Worm (Caenorhabditis elegans) whole organism, L4 larva: ENCODE measurements around the gene bath-21.
"Not testable (repeated sequence)": the region's sequence is repeated elsewhere in the genome, so short reads cannot be mapped to it uniquely, and the experiment has no call there.

Source experiments
- ZK546.5 ChIP-seq, 2 experiments: sonication (generic microtip); optimal IDR thresholded peaks; 2 replicates each; lab custom pipeline; 2017; ENCODE audit warnings: missing biosample characterization in 2 of 2, missing genetic modification characterization in 2 of 2
- daf-16 ChIP-seq, 3 experiments: sonication (generic microtip); optimal IDR thresholded peaks; 2 replicates each; lab custom pipeline; 2016 to 2017; ENCODE audit warnings: missing genetic modification characterization in 3 of 3, missing genetic modification reagents in 3 of 3, mild to moderate bottlenecking in 2 of 3, missing compliant biosample characterization in 2 of 3, missing biosample characterization in 1 of 3, moderate library complexity in 1 of 3
- daf-19 ChIP-seq: fragments of 200-800 bp; sonication (Bioruptor generic); conservative IDR thresholded peaks from 2 replicates; pipeline ENCODE4 v1.3.6; 2022; ENCODE audit warnings: missing genetic modification characterization, missing compliant biosample characterization
- lir-3 ChIP-seq: sonication (generic microtip); optimal IDR thresholded peaks from 2 replicates; lab custom pipeline; 2016; ENCODE audit warnings: mild to moderate bottlenecking, missing genetic modification characterization, missing compliant biosample characterization
- mdl-1 ChIP-seq, 2 experiments: fragments of 150-350 bp in 1 of 2; sonication (generic microtip) in 1 of 2; optimal IDR thresholded peaks; 2 replicates each; lab custom pipeline; 2014 to 2017; ENCODE audit warnings: missing biosample characterization in 2 of 2, missing genetic modification characterization in 2 of 2
- mdt-29 ChIP-seq: fragments of 200-800 bp; sonication (Bioruptor generic); IDR thresholded peaks from 2 replicates; pipeline ENCODE4 v1.3.6; 2022; ENCODE audit warnings: missing genetic modification reagents, missing genetic modification characterization, missing compliant biosample characterization
- mep-1 ChIP-seq: fragments of 150-350 bp; sonication (generic microtip); optimal IDR thresholded peaks from 3 replicates; lab custom pipeline; 2014; ENCODE audit warnings: missing biosample characterization, missing genetic modification characterization
- mes-2 ChIP-seq: sonication (generic microtip); optimal IDR thresholded peaks from 2 replicates; lab custom pipeline; 2016; ENCODE audit warnings: missing genotype, mild to moderate bottlenecking, missing genetic modification characterization, missing compliant biosample characterization; ENCODE audit not compliant: poor library complexity, severe bottlenecking
- nhr-11 ChIP-seq: fragments of 150-350 bp; optimal IDR thresholded peaks from 2 replicates; lab custom pipeline; 2014; ENCODE audit warnings: missing biosample characterization, missing genetic modification characterization
- nhr-25 ChIP-seq: sonication (generic microtip); optimal IDR thresholded peaks from 2 replicates; lab custom pipeline; 2017; ENCODE audit warnings: missing genetic modification characterization, mild to moderate bottlenecking, missing compliant biosample characterization, antibody characterized with exemption, moderate library complexity, borderline replicate concordance; ENCODE audit not compliant: insufficient read depth
- nhr-28 ChIP-seq: fragments of 150-350 bp; optimal IDR thresholded peaks from 2 replicates; lab custom pipeline; 2014; ENCODE audit warnings: missing biosample characterization, missing genetic modification characterization
- nhr-42 ChIP-seq: fragments of 200-800 bp; sonication (Bioruptor generic); IDR thresholded peaks from 2 replicates; pipeline ENCODE4 v1.3.6; 2022; ENCODE audit warnings: missing genetic modification characterization, missing compliant biosample characterization
- pqm-1 ChIP-seq: sonication (generic microtip); optimal IDR thresholded peaks from 2 replicates; lab custom pipeline; 2017; ENCODE audit warnings: missing biosample characterization, missing genetic modification characterization
- skn-1 ChIP-seq: fragments of 150-350 bp; optimal IDR thresholded peaks from 2 replicates; lab custom pipeline; 2014; ENCODE audit warnings: missing biosample characterization, missing genetic modification characterization

ce11 chrII:2067451-2068021 is 41.1 kb upstream of the bath-21 start, which contains the start of gene F07E5.12:
- TF ChIP-seq skn-1; nhr-25; pqm-1 (tag; lab: Kevin White, UChicago); nhr-28 (tag; lab: Kevin White, UChicago); ZK546.5 (tag; optimal IDR thresholded peaks at IDR 0.05; lab: Kevin White, UChicago); mep-1 (tag; lab: Kevin White, UChicago); mdt-29 (GFP tag; lab: Robert Waterston, UW); nhr-11 (tag; lab: Kevin White, UChicago); mdl-1 (tag; optimal IDR thresholded peaks at IDR 0.05; lab: Kevin White, UChicago); mes-2; daf-19 (GFP tag; lab: Robert Waterston, UW); nhr-42 (GFP tag; lab: Robert Waterston, UW); lir-3; daf-16 (GFP tag; optimal IDR thresholded peaks at IDR 0.05; lab: Kevin White, UChicago); daf-16 (tag; optimal IDR thresholded peaks at IDR 0.05; lab: Kevin White, UChicago): not testable (repeated sequence)
